Worm (Caenorhabditis elegans) whole organism, L2 larva: Measurements from ENCODE around the gene let-805.

ENCODE experiments used
- F13H6.1 ChIP-seq: sonication (generic microtip); optimal IDR thresholded peaks from 2 replicates; lab custom pipeline; 2016; ENCODE audit warnings: missing genetic modification characterization, missing compliant biosample characterization
- R02D3.7 ChIP-seq: fragments of 150-350 bp; optimal IDR thresholded peaks from 2 replicates; lab custom pipeline; 2014; ENCODE audit warnings: missing biosample characterization, missing genetic modification characterization
- alr-1 ChIP-seq: fragments of 150-350 bp; optimal IDR thresholded peaks from 2 replicates; lab custom pipeline; 2014; ENCODE audit warnings: missing biosample characterization, missing genetic modification characterization
- ama-1 ChIP-seq: fragments of 150-350 bp; optimal IDR thresholded peaks from 2 replicates; lab custom pipeline; 2018; ENCODE audit warnings: inconsistent platforms
- blmp-1 ChIP-seq: sonication (generic microtip); optimal IDR thresholded peaks from 2 replicates; lab custom pipeline; 2017; ENCODE audit warnings: missing genetic modification characterization, mild to moderate bottlenecking, missing compliant biosample characterization, antibody characterized with exemption, moderate library complexity; ENCODE audit not compliant: insufficient read depth
- ceh-16 ChIP-seq: fragments of 150-350 bp; optimal IDR thresholded peaks from 2 replicates; lab custom pipeline; 2014; ENCODE audit warnings: missing biosample characterization, missing genetic modification characterization
- crh-2 ChIP-seq: sonication (generic microtip); optimal IDR thresholded peaks from 2 replicates; lab custom pipeline; 2017; ENCODE audit warnings: missing biosample characterization, missing genetic modification characterization
- egl-27 ChIP-seq: sonication (generic microtip); optimal IDR thresholded peaks from 3 replicates; lab custom pipeline; 2017; ENCODE audit warnings: missing biosample characterization, missing genetic modification reagents, missing genetic modification characterization
- elt-3 ChIP-seq: sonication (generic microtip); optimal IDR thresholded peaks from 2 replicates; lab custom pipeline; 2017; ENCODE audit warnings: missing biosample characterization, missing genetic modification characterization
- fos-1 ChIP-seq: fragments of 150-350 bp; optimal IDR thresholded peaks from 2 replicates; lab custom pipeline; 2014; ENCODE audit warnings: missing biosample characterization, missing genetic modification characterization
- gmeb-1 ChIP-seq: fragments of 150-350 bp; optimal IDR thresholded peaks from 2 replicates; lab custom pipeline; 2014; ENCODE audit warnings: missing biosample characterization, missing genetic modification characterization
- lin-13 ChIP-seq: fragments of 150-350 bp; optimal IDR thresholded peaks from 2 replicates; lab custom pipeline; 2014; ENCODE audit warnings: missing biosample characterization, missing genetic modification reagents, missing genetic modification characterization
- lin-39 ChIP-seq: fragments of 150-350 bp; optimal IDR thresholded peaks from 2 replicates; lab custom pipeline; 2014; ENCODE audit warnings: missing biosample characterization, missing genetic modification reagents, missing genetic modification characterization
- lsy-2 ChIP-seq, 2 experiments: fragments of 150-350 bp in 1 of 2; sonication (generic microtip) in 1 of 2; optimal IDR thresholded peaks; 2 replicates each; lab custom pipeline; 2014 to 2017; ENCODE audit warnings: missing biosample characterization in 2 of 2, missing genetic modification characterization in 2 of 2
- mab-5 ChIP-seq: fragments of 150-350 bp; optimal IDR thresholded peaks from 2 replicates; lab custom pipeline; 2014; ENCODE audit warnings: missing biosample characterization, missing genetic modification characterization
- mdl-1 ChIP-seq, 2 experiments: fragments of 150-350 bp in 1 of 2; sonication (generic microtip) in 1 of 2; optimal IDR thresholded peaks; 2 replicates each; lab custom pipeline; 2017; ENCODE audit warnings: missing biosample characterization in 2 of 2, missing genetic modification characterization in 2 of 2
- nhr-10 ChIP-seq: sonication (generic microtip); optimal IDR thresholded peaks from 2 replicates; lab custom pipeline; 2017; ENCODE audit warnings: missing biosample characterization, missing genetic modification characterization
- nhr-11 ChIP-seq: fragments of 150-350 bp; optimal IDR thresholded peaks from 2 replicates; lab custom pipeline; 2014; ENCODE audit warnings: missing biosample characterization, missing genetic modification characterization
- nhr-12 ChIP-seq: fragments of 150-350 bp; optimal IDR thresholded peaks from 2 replicates; lab custom pipeline; 2014; ENCODE audit warnings: missing biosample characterization, missing genetic modification characterization
- nhr-21 ChIP-seq: fragments of 150-350 bp; optimal IDR thresholded peaks from 2 replicates; lab custom pipeline; 2014; ENCODE audit warnings: missing biosample characterization, missing genetic modification characterization
- nhr-23 ChIP-seq: fragments of 150-350 bp; optimal IDR thresholded peaks from 2 replicates; lab custom pipeline; 2014; ENCODE audit warnings: missing biosample characterization, missing genetic modification reagents, missing genetic modification characterization
- nhr-25 ChIP-seq: fragments of 150-350 bp; sonication (generic microtip); optimal IDR thresholded peaks from 3 replicates; lab custom pipeline; 2014; ENCODE audit warnings: missing biosample characterization, missing genetic modification characterization
- nhr-6 ChIP-seq: fragments of 150-350 bp; optimal IDR thresholded peaks from 2 replicates; lab custom pipeline; 2014; ENCODE audit warnings: missing biosample characterization, missing genetic modification characterization
- nhr-77 ChIP-seq: fragments of 150-350 bp; optimal IDR thresholded peaks from 2 replicates; lab custom pipeline; 2014; ENCODE audit warnings: missing biosample characterization, missing genetic modification characterization
- peb-1 ChIP-seq: fragments of 150-350 bp; optimal IDR thresholded peaks from 2 replicates; lab custom pipeline; 2014; ENCODE audit warnings: missing biosample characterization, missing genetic modification characterization
- skn-1 ChIP-seq: sonication (generic microtip); optimal IDR thresholded peaks from 2 replicates; lab custom pipeline; 2017; ENCODE audit warnings: missing biosample characterization, missing genetic modification characterization
- sma-3 ChIP-seq: sonication (generic microtip); optimal IDR thresholded peaks from 2 replicates; lab custom pipeline; 2016; ENCODE audit warnings: missing genetic modification reagents, missing genetic modification characterization, missing compliant biosample characterization
- sma-9 ChIP-seq, 2 experiments: fragments of 150-350 bp in 1 of 2; sonication (generic microtip) in 1 of 2; optimal IDR thresholded peaks; 2 replicates each; lab custom pipeline; 2014 to 2016; ENCODE audit warnings: missing genetic modification characterization in 2 of 2, mild to moderate bottlenecking in 1 of 2, missing biosample characterization in 1 of 2, missing compliant biosample characterization in 1 of 2, missing genetic modification reagents in 1 of 2, moderate library complexity in 1 of 2
- unc-55 ChIP-seq: fragments of 150-350 bp; sonication (generic microtip); optimal IDR thresholded peaks from 3 replicates; lab custom pipeline; 2014; ENCODE audit warnings: missing biosample characterization, missing genetic modification reagents, missing genetic modification characterization
- unc-62 ChIP-seq: fragments of 150-350 bp; optimal IDR thresholded peaks from 2 replicates; lab custom pipeline; 2014; ENCODE audit warnings: missing biosample characterization, missing genetic modification reagents, missing genetic modification characterization
- zag-1 ChIP-seq: fragments of 150-350 bp; optimal IDR thresholded peaks from 2 replicates; lab custom pipeline; 2014; ENCODE audit warnings: missing biosample characterization, missing genetic modification characterization
- ztf-1 ChIP-seq: fragments of 200-800 bp; sonication (Bioruptor generic); conservative IDR thresholded peaks from 2 replicates; pipeline ENCODE4 v1.3.6; 2022; ENCODE audit warnings: missing genetic modification characterization, missing compliant biosample characterization
- ztf-11 ChIP-seq: sonication (generic microtip); optimal IDR thresholded peaks from 2 replicates; lab custom pipeline; 2017; ENCODE audit warnings: missing biosample characterization, missing genetic modification characterization
- ztf-4 ChIP-seq: fragments of 150-350 bp; optimal IDR thresholded peaks from 2 replicates; lab custom pipeline; 2014; ENCODE audit warnings: missing biosample characterization, missing genetic modification characterization

The let-805 gene

DNA sequence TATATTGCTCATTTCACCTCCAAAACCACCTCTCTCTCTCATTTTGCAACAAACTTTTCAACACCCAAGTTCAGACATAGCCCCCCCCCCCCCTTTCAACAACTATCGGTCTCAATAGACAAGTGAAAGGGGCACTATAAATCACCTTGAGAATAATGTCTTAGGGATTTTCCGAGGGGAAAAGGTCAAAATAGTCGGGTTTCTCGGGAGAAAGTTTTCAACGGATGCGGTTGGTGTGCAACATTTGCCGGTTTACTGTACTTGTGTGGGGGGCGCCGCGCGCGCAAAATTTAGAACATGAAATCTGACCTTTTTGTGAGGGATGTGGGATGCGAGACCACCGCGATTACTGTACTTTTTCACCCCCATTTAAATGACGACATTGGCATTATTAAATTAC is 23.3 kb upstream of the let-805 start:
- TF ChIP-seq nhr-77 (no peak), ztf-11 (tag; lab: Kevin White, UChicago) (no peak), crh-2 (no peak), fos-1 (no peak), unc-62 (GFP tag; lab: Kevin White, UChicago) (no peak), nhr-11 (no peak), nhr-25 (tag; lab: Kevin White, UChicago) (no peak), nhr-12 (no peak), peb-1 (tag; lab: Kevin White, UChicago) (no peak), sma-9 (GFP tag; optimal IDR thresholded peaks at IDR 0.05; lab: Kevin White, UChicago) (peak; percentile 40), sma-9 (tag; optimal IDR thresholded peaks at IDR 0.05; lab: Kevin White, UChicago) (no peak), nhr-10 (tag; lab: Kevin White, UChicago) (no peak), lin-39 (tag; lab: Kevin White, UChicago) (no peak), lin-13 (no peak), nhr-23 (no peak), R02D3.7 (no peak), skn-1 (no peak), mdl-1 (tag; optimal IDR thresholded peaks at IDR 0.05; lab: Kevin White, UChicago) (no peak), ama-1 (no peak), unc-55 (GFP tag; lab: Kevin White, UChicago) (no peak), blmp-1 (tag; lab: Kevin White, UChicago) (peak; percentile 92), nhr-6 (tag; lab: Kevin White, UChicago) (no peak), alr-1 (no peak), ztf-1 (GFP tag; lab: Robert Waterston, UW) (no peak), elt-3 (no peak), egl-27 (peak; percentile 36), nhr-21 (tag; lab: Kevin White, UChicago) (peak; percentile 34), ztf-4 (tag; lab: Kevin White, UChicago) (no peak), F13H6.1 (tag; lab: Kevin White, UChicago) (no peak), ceh-16 (tag; lab: Kevin White, UChicago) (peak; percentile 11), zag-1 (tag; lab: Kevin White, UChicago) (no peak), lsy-2 (tag; optimal IDR thresholded peaks at IDR 0.05; lab: Kevin White, UChicago) (no peak)

- TF ChIP-seq blmp-1 (tag; lab: Kevin White, UChicago): peak; percentile 16
- no peak for TF ChIP-seq lin-39 (tag; lab: Kevin White, UChicago)
- TF ChIP-seq, all 48 proteins: peak for 1
Measured at ce11 chrIII:2636137-2636536, 21.7 kb upstream of the let-805 start, which contains the start of gene zmp-2. Gene zmp-2 (plus strand): TSS chrIII:2636383.

DNA sequence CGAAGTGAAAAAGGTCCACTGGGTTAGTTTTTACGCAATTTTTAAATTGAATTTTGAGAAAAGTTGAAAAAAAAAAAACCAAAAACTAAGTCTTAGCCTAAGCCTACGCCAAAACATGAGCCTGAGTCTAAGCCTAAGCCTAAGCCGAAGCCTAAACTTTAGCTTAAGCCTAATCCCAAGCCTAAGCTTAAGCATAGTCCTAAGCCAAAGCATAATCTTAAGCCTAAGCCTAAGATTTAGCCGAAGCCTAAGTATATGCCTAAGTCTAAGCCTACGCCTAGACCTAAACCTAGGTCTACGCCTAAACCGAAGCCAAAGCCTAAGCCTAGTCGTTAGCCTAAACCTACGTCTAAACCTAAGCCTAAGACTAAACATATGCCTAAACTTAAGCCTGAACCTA is 16.2 kb upstream of the let-805 start:
- no peak for TF ChIP-seq peb-1 (tag; lab: Kevin White, UChicago)
- TF ChIP-seq lin-39 (tag; lab: Kevin White, UChicago): no peak
- no peak for TF ChIP-seq nhr-77
- TF ChIP-seq elt-3: no peak
- TF ChIP-seq nhr-6 (tag; lab: Kevin White, UChicago): no peak
- TF ChIP-seq, all 48 proteins: peak for 0

DNA sequence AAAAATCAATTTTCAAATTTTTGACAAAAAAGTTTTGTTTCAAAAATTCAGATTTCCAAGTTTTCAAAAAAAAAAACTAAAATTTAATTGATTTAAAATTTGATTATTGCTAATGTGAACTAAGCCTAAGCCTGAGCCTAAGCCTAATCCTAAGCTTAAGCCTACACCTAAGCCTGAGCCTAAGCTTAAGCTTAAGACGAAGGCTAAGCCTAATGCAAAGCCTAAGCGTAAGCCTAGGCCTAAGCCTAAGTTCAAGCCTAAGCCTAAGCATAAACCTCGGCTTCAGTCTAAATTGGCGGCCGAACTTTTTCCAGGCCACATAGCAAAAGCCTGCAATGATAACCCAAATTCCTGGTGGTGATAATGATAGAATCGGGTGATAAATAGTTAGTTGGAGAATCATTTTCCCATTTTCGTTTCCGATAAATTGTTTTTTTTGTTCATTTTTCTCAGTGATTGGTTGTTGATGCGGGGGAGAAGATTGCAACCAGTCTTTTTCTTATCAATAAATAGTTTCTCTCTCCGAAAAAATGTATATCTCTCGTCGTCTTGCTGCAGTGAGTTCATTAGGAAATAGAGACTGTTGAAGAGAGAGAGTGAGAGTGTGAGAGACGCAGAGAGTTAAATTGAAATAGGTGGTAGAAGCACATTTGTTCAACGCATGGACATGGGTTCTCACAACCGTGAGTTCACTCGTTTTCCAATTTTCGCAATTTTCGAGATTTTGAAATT is 10.5 kb upstream of the let-805 start:
- TF ChIP-seq gmeb-1 (tag; lab: Kevin White, UChicago): no peak
- peak; percentile 84 for TF ChIP-seq fos-1
- peak; percentile 37 for TF ChIP-seq sma-9 (GFP tag; optimal IDR thresholded peaks at IDR 0.05; lab: Kevin White, UChicago)
- no peak for TF ChIP-seq sma-9 (tag; optimal IDR thresholded peaks at IDR 0.05; lab: Kevin White, UChicago)
- no peak for TF ChIP-seq ztf-1 (GFP tag; lab: Robert Waterston, UW)
- TF ChIP-seq crh-2: peak; percentile 21

DNA sequence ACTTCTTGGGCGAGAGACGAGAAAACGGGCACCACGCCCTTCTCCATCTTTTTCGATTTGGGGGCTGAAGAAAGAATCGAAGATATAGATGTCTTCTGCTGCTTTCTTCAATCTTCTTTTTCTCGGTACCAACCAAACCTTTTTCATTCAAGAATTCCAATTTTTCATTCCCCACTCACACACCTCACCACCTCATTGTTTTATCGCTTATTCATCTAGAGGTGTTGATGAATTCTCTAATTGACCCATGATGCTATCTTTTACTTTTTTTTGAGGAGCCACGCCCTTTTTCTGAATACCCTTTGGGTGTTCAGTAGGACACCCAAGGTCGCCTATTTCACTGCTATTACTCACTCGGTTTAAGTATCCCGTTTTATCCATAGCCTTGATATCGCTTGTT is 6.4 kb upstream of the let-805 start:
- TF ChIP-seq mab-5: no peak
- peak; percentile 29 for TF ChIP-seq fos-1
- TF ChIP-seq nhr-12: no peak
- peak; percentile 20 for TF ChIP-seq sma-3 (GFP tag; lab: Kevin White, UChicago)
- TF ChIP-seq, all 48 proteins: peak for 2
